Fruit fly (Drosophila melanogaster): ENCODE measurements around the gene porin.

The porin gene

DNA sequence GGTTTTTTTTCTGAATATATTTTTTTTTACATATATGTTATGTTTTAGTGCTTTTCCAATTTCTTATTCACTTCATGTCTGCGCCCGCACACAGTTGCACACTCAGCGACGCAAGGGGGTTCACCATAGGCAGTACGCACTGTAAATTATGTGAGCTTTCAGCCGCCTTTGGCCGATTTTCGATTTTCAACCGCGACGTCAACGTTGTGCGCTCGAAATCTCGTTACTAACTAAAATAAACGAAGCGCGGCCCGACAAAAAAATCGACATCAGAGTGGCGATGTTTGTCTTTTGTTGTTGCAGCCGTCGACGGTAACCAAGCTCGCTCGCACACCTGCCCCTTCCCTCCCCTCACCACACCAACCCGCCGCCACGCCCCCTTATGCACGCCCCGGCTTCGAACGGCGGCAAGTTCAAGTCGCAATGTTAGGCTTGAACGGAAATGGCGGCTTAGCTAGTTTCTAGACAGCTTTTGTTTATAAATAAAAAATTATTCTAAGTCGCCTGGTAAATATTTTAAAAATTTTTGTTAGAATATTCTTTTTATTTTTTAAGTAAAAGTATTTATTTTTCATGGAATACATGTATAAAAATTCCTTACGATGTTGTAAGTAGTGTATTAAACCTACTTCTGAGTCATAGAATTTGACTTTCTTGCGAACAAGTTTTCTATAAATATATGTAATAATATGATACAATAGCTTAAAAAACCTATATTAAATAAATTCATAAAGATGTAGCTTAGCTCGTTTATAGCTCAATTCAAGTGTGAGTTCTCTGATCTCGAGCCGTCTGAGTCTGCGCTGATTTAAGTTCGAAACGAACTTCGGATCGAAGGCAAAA, 49.5 kb downstream of the porin start, which contains the start of gene CG31869 (continued):
- peak; percentile 80 for TF ChIP-seq grau (tag; optimal IDR thresholded peaks at IDR 0.05)
- no peak for TF ChIP-seq CG34224 (GFP tag; IDR thresholded peaks at IDR 0.05; ENCODE audit: partially characterized antibody)
- no peak for TF ChIP-seq B-H1 (GFP tag; IDR thresholded peaks at IDR 0.05)
- TF ChIP-seq Hmx (GFP tag; optimal IDR thresholded peaks at IDR 0.05) = no peak
- TF ChIP-seq CG32772 (GFP tag; IDR thresholded peaks at IDR 0.05) = no peak
- TF ChIP-seq CG31441 (GFP tag; IDR thresholded peaks at IDR 0.05) = peak; percentile 18; the same call in 1 of the 2 replicates
- TF ChIP-seq kah (GFP tag; optimal IDR thresholded peaks at IDR 0.05) = no peak
- TF ChIP-seq CG10462 (GFP tag; optimal IDR thresholded peaks at IDR 0.05) = no peak
- TF ChIP-seq CG12942 (GFP tag; optimal IDR thresholded peaks at IDR 0.05) = no peak
- no peak for TF ChIP-seq CG12155 (GFP tag; optimal IDR thresholded peaks at IDR 0.05)
- no peak for TF ChIP-seq kay (GFP tag; optimal IDR thresholded peaks at IDR 0.05)
- no peak for TF ChIP-seq CG18011 (GFP tag; optimal IDR thresholded peaks at IDR 0.05)
- no peak for TF ChIP-seq CG10979 (tag; optimal IDR thresholded peaks at IDR 0.05)
- no peak for TF ChIP-seq D (optimal IDR thresholded peaks at IDR 0.05)
- no peak for TF ChIP-seq D (GFP tag; optimal IDR thresholded peaks at IDR 0.05)
- TF ChIP-seq CG11504 (tag; optimal IDR thresholded peaks at IDR 0.05) = peak; percentile 90
- no peak for TF ChIP-seq oc (tag; optimal IDR thresholded peaks at IDR 0.05)
- TF ChIP-seq Xbp1 (GFP tag; optimal IDR thresholded peaks at IDR 0.05) = peak; percentile 44
- TF ChIP-seq Ptx1 (GFP tag; IDR thresholded peaks at IDR 0.05) = peak; percentile 53
- no peak for TF ChIP-seq HmgZ (tag; optimal IDR thresholded peaks at IDR 0.05)
- no peak for TF ChIP-seq sima (GFP tag; optimal IDR thresholded peaks at IDR 0.05)
- no peak for TF ChIP-seq h (optimal IDR thresholded peaks at IDR 0.05)
- no peak for TF ChIP-seq Dek (tag; optimal IDR thresholded peaks at IDR 0.05)
- TF ChIP-seq NC2β (GFP tag; optimal IDR thresholded peaks at IDR 0.05) = no peak
- no peak for TF ChIP-seq zen (tag; optimal IDR thresholded peaks at IDR 0.05)
- no peak for TF ChIP-seq CG17359 (tag; optimal IDR thresholded peaks at IDR 0.05)
- peak; percentile 3 for TF ChIP-seq ind (GFP tag; optimal IDR thresholded peaks at IDR 0.05)
- 0 out of 3 replicates have a peak, but pooled peaks have one; percentile 34 for TF ChIP-seq Optix (GFP tag; IDR thresholded peaks at IDR 0.05)
- TF ChIP-seq Asciz (GFP tag; optimal IDR thresholded peaks at IDR 0.05) = no peak
- 0 out of 2 replicates have a peak, but pooled peaks have one; percentile 33 for TF ChIP-seq lmd (GFP tag; IDR thresholded peaks at IDR 0.05)
- no peak for TF ChIP-seq dpn (GFP tag; optimal IDR thresholded peaks at IDR 0.05)
- TF ChIP-seq Gug (GFP tag; IDR thresholded peaks at IDR 0.05) = peak; percentile 41; the same call in 1 of the 4 replicates
- no peak for TF ChIP-seq CG10543 (GFP tag; optimal IDR thresholded peaks at IDR 0.05)
- TF ChIP-seq CG13424 (tag; optimal IDR thresholded peaks at IDR 0.05) = no peak
- no peak for TF ChIP-seq CG1792 (GFP tag; optimal IDR thresholded peaks at IDR 0.05)
- no peak for TF ChIP-seq tgo (GFP tag; IDR thresholded peaks at IDR 0.05)
- TF ChIP-seq CG16813 (GFP tag; IDR thresholded peaks at IDR 0.05; ENCODE audit: partially characterized antibody) = no peak
- no peak for TF ChIP-seq Max (GFP tag; optimal IDR thresholded peaks at IDR 0.05)
- no peak for TF ChIP-seq usp (GFP tag; optimal IDR thresholded peaks at IDR 0.05)
- TF ChIP-seq CG12236 (GFP tag; optimal IDR thresholded peaks at IDR 0.05) = no peak
- no peak for TF ChIP-seq Spps (tag; optimal IDR thresholded peaks at IDR 0.05)
- 0 out of 2 replicates have a peak, but pooled peaks have one; percentile 31 for TF ChIP-seq CG32532 (GFP tag; IDR thresholded peaks at IDR 0.05)
- no peak for TF ChIP-seq odd (GFP tag; optimal IDR thresholded peaks at IDR 0.05)
- TF ChIP-seq CG4617 (GFP tag; optimal IDR thresholded peaks at IDR 0.05; ENCODE audit: borderline replicate concordance) = no peak
- no peak for TF ChIP-seq yki (optimal IDR thresholded peaks at IDR 0.05)
- TF ChIP-seq lov (optimal IDR thresholded peaks at IDR 0.05) = no peak
- no peak for TF ChIP-seq lov (GFP tag; IDR thresholded peaks at IDR 0.05)
- no peak; the same call in 2 of the 3 replicates for TF ChIP-seq Mrtf (GFP tag; IDR thresholded peaks at IDR 0.05)
- TF ChIP-seq ssp (GFP tag; IDR thresholded peaks at IDR 0.05) = no peak
- no peak for TF ChIP-seq Dll (GFP tag; IDR thresholded peaks at IDR 0.05; ENCODE audit: partially characterized antibody)
- peak; percentile 40; the same call in 1 of the 2 replicates for TF ChIP-seq ttk (GFP tag; IDR thresholded peaks at IDR 0.05)

Measured in whole organism, embryonic.